Worm (Caenorhabditis elegans) whole organism, late embryonic: ENCODE data around the gene Y82E9BR.3.
A peak's percentile ranks its signal among the peaks of the same experiment; 100 is the strongest.
"Not testable (repeated sequence)": the region's sequence is repeated elsewhere in the genome, so short reads cannot be mapped to it uniquely, and the experiment has no call there.

Source experiments
- C08G9.2 ChIP-seq: sonication (generic microtip); optimal IDR thresholded peaks from 2 replicates; lab custom pipeline; 2016; ENCODE audit warnings: mild to moderate bottlenecking, missing genetic modification characterization, moderate library complexity, missing compliant biosample characterization
- C38D4.7 ChIP-seq: fragments of 200-800 bp; sonication (Bioruptor generic); optimal IDR thresholded peaks from 2 replicates; lab custom pipeline; 2018; ENCODE audit warnings: mild to moderate bottlenecking, missing genetic modification characterization, moderate library complexity, missing compliant biosample characterization
- F13H6.1 ChIP-seq: sonication (generic microtip); optimal IDR thresholded peaks from 2 replicates; lab custom pipeline; 2016; ENCODE audit warnings: missing genetic modification characterization, missing compliant biosample characterization
- K02D7.2 ChIP-seq: sonication (generic microtip); optimal IDR thresholded peaks from 2 replicates; lab custom pipeline; 2017; ENCODE audit warnings: mild to moderate bottlenecking, missing genetic modification characterization, missing compliant biosample characterization
- T23F11.4 ChIP-seq: fragments of 200-800 bp; sonication (Bioruptor generic); optimal IDR thresholded peaks from 2 replicates; lab custom pipeline; 2018; ENCODE audit warnings: mild to moderate bottlenecking, missing genetic modification characterization, missing compliant biosample characterization
- Y22D7AL.16 ChIP-seq: sonication (generic microtip); optimal IDR thresholded peaks from 2 replicates; lab custom pipeline; 2016; ENCODE audit warnings: missing genetic modification characterization, missing compliant biosample characterization
- ama-1 ChIP-seq: fragments of 150-350 bp; optimal IDR thresholded peaks from 2 replicates; lab custom pipeline; 2014
- ceh-14 ChIP-seq: sonication (generic microtip); optimal IDR thresholded peaks from 2 replicates; lab custom pipeline; 2016; ENCODE audit warnings: missing genotype, missing genetic modification characterization, missing compliant biosample characterization
- ceh-22 ChIP-seq: sonication (generic microtip); optimal IDR thresholded peaks from 2 replicates; lab custom pipeline; 2017; ENCODE audit warnings: missing biosample characterization, missing genetic modification characterization
- ceh-30 ChIP-seq: fragments of 150-350 bp; optimal IDR thresholded peaks from 2 replicates; lab custom pipeline; 2014; ENCODE audit warnings: missing biosample characterization, missing genetic modification characterization
- ceh-31 ChIP-seq: sonication (generic microtip); optimal IDR thresholded peaks from 2 replicates; lab custom pipeline; 2016; ENCODE audit warnings: missing genetic modification characterization, missing compliant biosample characterization
- ceh-45 ChIP-seq: fragments of 200-800 bp; sonication (Bioruptor generic); IDR thresholded peaks from 2 replicates; pipeline ENCODE4 v1.3.6; 2022; ENCODE audit warnings: missing genetic modification reagents, missing genetic modification characterization, missing compliant biosample characterization
- che-1 ChIP-seq: sonication (generic microtip); optimal IDR thresholded peaks from 2 replicates; lab custom pipeline; 2016; ENCODE audit warnings: mild to moderate bottlenecking, missing genetic modification characterization, missing compliant biosample characterization
- gmeb-2 ChIP-seq: sonication (generic microtip); optimal IDR thresholded peaks from 2 replicates; lab custom pipeline; 2016; ENCODE audit warnings: missing genetic modification characterization, inconsistent platforms, missing compliant biosample characterization
- hlh-30 ChIP-seq: sonication (generic microtip); optimal IDR thresholded peaks from 2 replicates; lab custom pipeline; 2017; ENCODE audit warnings: antibody characterized with exemption, missing genetic modification characterization, missing compliant biosample characterization; ENCODE audit not compliant: insufficient read depth
- hlh-8 ChIP-seq: sonication (generic microtip); optimal IDR thresholded peaks from 2 replicates; lab custom pipeline; 2016; ENCODE audit warnings: missing genotype, missing genetic modification characterization, missing compliant biosample characterization
- mec-3 ChIP-seq: sonication (generic microtip); optimal IDR thresholded peaks from 2 replicates; lab custom pipeline; 2016; ENCODE audit warnings: borderline replicate concordance, missing genetic modification characterization, missing compliant biosample characterization
- nfya-1 ChIP-seq: sonication (generic microtip); optimal IDR thresholded peaks from 2 replicates; lab custom pipeline; 2017; ENCODE audit warnings: missing genetic modification characterization, mild to moderate bottlenecking, missing compliant biosample characterization, antibody characterized with exemption, moderate library complexity
- nhr-11 ChIP-seq: fragments of 150-350 bp; optimal IDR thresholded peaks from 2 replicates; lab custom pipeline; 2014; ENCODE audit warnings: missing biosample characterization, missing genetic modification characterization
- odd-2 ChIP-seq: sonication (generic microtip); optimal IDR thresholded peaks from 2 replicates; lab custom pipeline; 2017; ENCODE audit warnings: antibody characterized with exemption, mild to moderate bottlenecking, missing genetic modification characterization, missing compliant biosample characterization
- pag-3 ChIP-seq: sonication (generic microtip); optimal IDR thresholded peaks from 2 replicates; lab custom pipeline; 2016; ENCODE audit warnings: missing compliant biosample characterization, missing genetic modification characterization, borderline replicate concordance
- rnt-1 ChIP-seq: sonication (generic microtip); optimal IDR thresholded peaks from 2 replicates; lab custom pipeline; 2016; ENCODE audit warnings: missing genetic modification characterization, missing compliant biosample characterization
- sdc-2 ChIP-seq: sonication (generic microtip); optimal IDR thresholded peaks from 2 replicates; lab custom pipeline; 2016; ENCODE audit warnings: missing genotype, missing genetic modification characterization, missing compliant biosample characterization
- unc-3 ChIP-seq, 2 experiments: fragments of 200-800 bp in 1 of 2; sonication (Bioruptor generic) in 1 of 2; sonication (generic microtip) in 1 of 2; conservative IDR thresholded peaks in 1 of 2; optimal IDR thresholded peaks in 1 of 2; 2 replicates each; pipeline versions ENCODE4 v1.3.6 to Lab custom; 2016 to 2022; ENCODE audit warnings: missing compliant biosample characterization in 2 of 2, missing genetic modification characterization in 2 of 2, missing genetic modification reagents in 1 of 2
- unc-55 ChIP-seq: sonication (generic microtip); optimal IDR thresholded peaks from 2 replicates; lab custom pipeline; 2017; ENCODE audit warnings: missing biosample characterization, missing genetic modification reagents, missing genetic modification characterization
- zip-5 ChIP-seq: sonication (generic microtip); optimal IDR thresholded peaks from 2 replicates; lab custom pipeline; 2016; ENCODE audit warnings: missing genetic modification characterization, missing compliant biosample characterization

Y82E9BR.3 gene

DNA sequence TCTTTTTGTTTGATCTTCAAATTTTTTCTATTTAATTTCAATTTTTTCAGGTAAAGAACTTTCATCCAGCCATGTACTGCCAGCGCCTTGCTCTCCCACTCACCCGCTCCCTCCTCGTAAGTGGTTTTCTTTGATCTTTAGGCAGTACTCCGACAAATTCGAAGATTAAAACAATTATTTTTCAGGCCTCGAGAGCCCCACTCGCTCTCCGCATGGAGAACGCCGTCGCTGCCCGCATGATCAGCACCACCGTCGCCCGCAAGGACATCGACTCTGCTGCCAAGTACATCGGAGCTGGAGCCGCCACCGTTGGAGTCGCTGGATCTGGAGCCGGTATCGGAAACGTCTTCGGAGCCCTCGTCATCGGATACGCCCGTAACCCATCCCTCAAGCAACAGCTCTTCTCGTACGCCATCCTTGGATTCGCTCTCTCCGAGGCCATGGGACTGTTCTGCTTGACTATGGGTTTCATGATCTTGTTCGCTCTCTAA lies at the start of gene Y82E9BR.3:
Gene Y82E9BR.3, plus strand, starts transcription at position 51 of the 491 bp plus-strand sequence.
- TF ChIP-seq che-1 (tag; lab: Kevin White, UChicago) (no peak), ceh-45 (GFP tag; lab: Robert Waterston, UW) (no peak), ceh-14 (tag; lab: Kevin White, UChicago) (no peak), nfya-1 (tag; lab: Kevin White, UChicago) (no peak), gmeb-2 (tag; lab: Kevin White, UChicago) (no peak), odd-2 (tag; lab: Kevin White, UChicago) (no peak)

DNA sequence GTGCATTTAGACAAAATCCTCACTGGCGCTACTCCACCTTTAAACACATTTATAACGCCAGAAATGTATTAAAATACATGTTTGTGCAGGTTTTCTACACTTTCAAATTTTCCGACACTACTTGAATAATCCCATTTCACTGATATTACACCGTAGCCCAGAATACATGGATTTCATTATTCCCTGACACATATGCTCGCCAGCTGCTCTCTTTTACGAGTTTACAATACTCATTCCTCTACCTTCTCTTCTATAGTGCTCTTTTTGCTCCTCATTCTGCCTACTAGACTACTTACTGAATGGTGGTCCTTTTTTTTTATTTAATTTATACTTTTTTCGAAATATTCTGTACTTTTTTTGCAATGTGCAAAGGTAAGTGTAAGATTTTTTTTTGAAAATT lies 46.4 kb upstream of the Y82E9BR.3 start:
- peak; percentile 69 for TF ChIP-seq hlh-8
- no peak for TF ChIP-seq nhr-11 (tag; lab: Kevin White, UChicago)

ce11 chrIII:1374355-1374807 lies 44.6 kb upstream of the Y82E9BR.3 start, which contains the start of gene Y82E9BR.20:
Gene Y82E9BR.20, plus strand, starts transcription at chrIII:1374405.
- TF ChIP-seq C08G9.2 (tag; lab: Kevin White, UChicago) (no peak), ama-1 (no peak)
- TF ChIP-seq, all 69 proteins: peak for 0

- not testable (repeated sequence) for TF ChIP-seq Y22D7AL.16, mec-3, K02D7.2 (tag; lab: Kevin White, UChicago)
These were observed 43.5 kb upstream of the Y82E9BR.3 start, which contains the start of gene Y82E9BR.10 for ce11 chrIII:1375491-1375890. Gene Y82E9BR.10, minus strand, starts transcription at chrIII:1375591.

DNA sequence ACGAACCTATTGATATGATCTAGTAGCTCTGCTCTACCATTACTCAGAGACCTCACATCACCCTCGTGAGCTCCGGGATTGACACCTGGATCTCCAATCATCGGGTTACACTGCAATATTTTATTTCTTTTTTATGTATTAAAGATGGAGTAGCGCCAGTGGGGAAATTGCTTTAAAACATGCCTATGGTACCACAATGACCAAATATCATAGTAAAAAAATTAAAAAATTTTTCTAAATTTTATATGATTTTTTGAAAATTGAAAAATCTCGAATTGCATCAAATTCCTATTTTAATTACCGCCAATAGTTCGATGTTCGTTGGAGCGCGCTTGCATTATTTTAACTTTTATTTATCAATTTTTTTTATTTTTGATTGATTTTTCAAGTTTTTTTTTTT lies 41.1 kb upstream of the Y82E9BR.3 start, which contains the start of gene pals-40:
Gene pals-40, minus strand, starts transcription at position 101 of the 400 bp plus-strand sequence.
- TF ChIP-seq C38D4.7 (GFP tag; lab: Kevin White, UChicago); unc-55 (GFP tag; lab: Kevin White, UChicago); ceh-22: not testable (repeated sequence)

ce11 chrIII:1380535-1381274 lies 38.3 kb upstream of the Y82E9BR.3 start, which contains the start of the genes pals-21 and Y82E9BR.6:
Gene pals-21, minus strand, starts transcription at chrIII:1380635.
Gene Y82E9BR.6, plus strand, starts transcription at chrIII:1381224.
- TF ChIP-seq hlh-30 (tag; lab: Kevin White, UChicago) (peak; percentile 0), Y22D7AL.16 (tag; lab: Kevin White, UChicago) (no peak)

ce11 chrIII:1383483-1383882 lies 35.5 kb upstream of the Y82E9BR.3 start:
- TF ChIP-seq pag-3 (tag; lab: Kevin White, UChicago): no peak
- TF ChIP-seq K02D7.2 (tag; lab: Kevin White, UChicago): no peak
- no peak for TF ChIP-seq ceh-31
- no peak for TF ChIP-seq sdc-2 (tag; lab: Kevin White, UChicago)
- no peak for TF ChIP-seq ceh-30
- no peak for TF ChIP-seq zip-5 (tag; lab: Kevin White, UChicago)
- TF ChIP-seq rnt-1 (tag; lab: Kevin White, UChicago): no peak
- no peak for TF ChIP-seq T23F11.4 (GFP tag; lab: Kevin White, UChicago)
- TF ChIP-seq F13H6.1: no peak
- no peak for TF ChIP-seq unc-55 (GFP tag; lab: Kevin White, UChicago)
- TF ChIP-seq unc-3 (GFP tag; conservative IDR thresholded peaks at IDR 0.05; lab: Robert Waterston, UW): no peak
- TF ChIP-seq unc-3 (tag; optimal IDR thresholded peaks at IDR 0.05; lab: Kevin White, UChicago): no peak
- TF ChIP-seq nhr-11 (tag; lab: Kevin White, UChicago): no peak
